Fruit fly (Drosophila melanogaster) whole organism, embryonic: Measurements from ENCODE around the gene mey.

Source experiments
- ATbp ChIP-seq: fragments of 200-800 bp; sonication (Bioruptor generic); optimal IDR thresholded peaks from 2 replicates; lab custom pipeline; 2017; ENCODE audit warnings: missing biosample characterization, mild to moderate bottlenecking, missing genetic modification characterization, missing genetic modification reagents
- Awh ChIP-seq: fragments of 200-800 bp; sonication (Bioruptor generic); IDR thresholded peaks from 2 replicates; pipeline ENCODE4, ENCODE4 v1.3.6; 2022; ENCODE audit warnings: missing biosample characterization, missing genetic modification characterization
- CG12299 ChIP-seq: fragments of 200-800 bp; sonication (Bioruptor generic); optimal IDR thresholded peaks from 2 replicates; lab custom pipeline; 2018; ENCODE audit warnings: missing biosample characterization, mild to moderate bottlenecking, missing genetic modification characterization
- CG12744 ChIP-seq: fragments of 200-800 bp; sonication (Bioruptor generic); optimal IDR thresholded peaks from 2 replicates; lab custom pipeline; 2016; ENCODE audit warnings: missing biosample characterization, missing genetic modification characterization
- CG14014 ChIP-seq: fragments of 200-800 bp; sonication (Bioruptor generic); IDR thresholded peaks from 2 replicates; pipeline ENCODE4 v1.3.6; 2022; ENCODE audit warnings: missing biosample characterization, missing genetic modification characterization
- CG1529 ChIP-seq: fragments of 200-800 bp; sonication (Bioruptor generic); optimal IDR thresholded peaks from 3 replicates; lab custom pipeline; 2018; ENCODE audit warnings: missing biosample characterization, missing genetic modification characterization
- CG16863 ChIP-seq: fragments of 200-800 bp; sonication (Bioruptor generic); optimal IDR thresholded peaks from 3 replicates; lab custom pipeline; 2016; ENCODE audit warnings: missing biosample characterization, missing genetic modification characterization
- CG17186 ChIP-seq: fragments of 200-800 bp; sonication (Bioruptor generic); optimal IDR thresholded peaks from 3 replicates; lab custom pipeline; 2017; ENCODE audit warnings: missing biosample characterization, missing genetic modification reagents, missing genetic modification characterization
- CG17568 ChIP-seq: fragments of 200-800 bp; sonication (Bioruptor generic); optimal IDR thresholded peaks from 2 replicates; lab custom pipeline; 2018; ENCODE audit warnings: missing biosample characterization, mild to moderate bottlenecking, missing genetic modification characterization, moderate library complexity
- CG17829 ChIP-seq: fragments of 200-800 bp; optimal IDR thresholded peaks from 2 replicates; lab custom pipeline; 2019; ENCODE audit warnings: missing biosample characterization, mild to moderate bottlenecking, missing genetic modification characterization, moderate library complexity
- CG18262 ChIP-seq: fragments of 200-800 bp; optimal IDR thresholded peaks from 3 replicates; lab custom pipeline; 2019; ENCODE audit warnings: missing biosample characterization, mild to moderate bottlenecking, missing genetic modification characterization, moderate library complexity
- CG2199 ChIP-seq: fragments of 200-800 bp; sonication (Bioruptor generic); IDR thresholded peaks from 3 replicates; pipeline ENCODE4 v1.3.6; 2022; ENCODE audit warnings: missing biosample characterization, missing genetic modification characterization
- CG2202 ChIP-seq: fragments of 200-800 bp; sonication (Bioruptor generic); optimal IDR thresholded peaks from 2 replicates; lab custom pipeline; 2018; ENCODE audit warnings: missing biosample characterization, mild to moderate bottlenecking, missing genetic modification characterization
- CG3407 ChIP-seq: fragments of 200-800 bp; sonication (Bioruptor generic); optimal IDR thresholded peaks from 2 replicates; lab custom pipeline; 2018; ENCODE audit warnings: missing biosample characterization, mild to moderate bottlenecking, missing genetic modification characterization
- CG4854 ChIP-seq: fragments of 200-800 bp; sonication (Bioruptor generic); optimal IDR thresholded peaks from 2 replicates; lab custom pipeline; 2016; ENCODE audit warnings: missing biosample characterization, missing genetic modification characterization, inconsistent platforms
- CG5245 ChIP-seq: fragments of 200-800 bp; sonication (Bioruptor generic); optimal IDR thresholded peaks from 3 replicates; lab custom pipeline; 2016; ENCODE audit warnings: missing biosample characterization, missing genetic modification characterization
- CG6813 ChIP-seq: fragments of 200-800 bp; sonication (Bioruptor generic); optimal IDR thresholded peaks from 2 replicates; lab custom pipeline; 2017; ENCODE audit warnings: missing biosample characterization, missing genetic modification characterization, mild to moderate bottlenecking, moderate library complexity, missing genetic modification reagents
- CG7928 ChIP-seq: fragments of 200-800 bp; sonication (Bioruptor generic); optimal IDR thresholded peaks from 2 replicates; lab custom pipeline; 2017; ENCODE audit warnings: missing biosample characterization, mild to moderate bottlenecking, missing genetic modification characterization
- CG8089 ChIP-seq: fragments of 200-800 bp; sonication (Bioruptor generic); optimal IDR thresholded peaks from 3 replicates; lab custom pipeline; 2016; ENCODE audit warnings: missing biosample characterization, missing genetic modification characterization
- CG8944 ChIP-seq: fragments of 200-800 bp; sonication (Bioruptor generic); optimal IDR thresholded peaks from 3 replicates; lab custom pipeline; 2016; ENCODE audit warnings: missing biosample characterization, missing genetic modification characterization
- D ChIP-seq, 2 experiments: fragments of 200-800 bp in 1 of 2; fragments of >200 bp in 1 of 2; sonication (Bioruptor generic) in 1 of 2; optimal IDR thresholded peaks; 2 replicates in 1 of 2; 3 replicates in 1 of 2; lab custom pipeline; 2017; ENCODE audit warnings: mild to moderate bottlenecking in 1 of 2, missing biosample characterization in 1 of 2, missing genetic modification characterization in 1 of 2, missing genetic modification reagents in 1 of 2
- Dbx ChIP-seq: fragments of 200-800 bp; sonication (Bioruptor generic); IDR thresholded peaks from 3 replicates; pipeline ENCODE4 v1.3.6; 2022; ENCODE audit warnings: missing biosample characterization, missing genetic modification characterization
- Dip2 ChIP-seq: fragments of 200-800 bp; sonication (Bioruptor generic); IDR thresholded peaks from 2 replicates; pipeline ENCODE4 v1.3.6; 2022; ENCODE audit warnings: missing biosample characterization, missing genetic modification characterization
- Doc3 ChIP-seq: fragments of 200-800 bp; sonication (Bioruptor generic); IDR thresholded peaks from 3 replicates; pipeline ENCODE4 v1.3.6; 2022; ENCODE audit warnings: missing biosample characterization, missing genetic modification characterization; ENCODE audit not compliant: partially characterized antibody
- E2f1 ChIP-seq: fragments of 200-800 bp; sonication (Bioruptor generic); IDR thresholded peaks from 2 replicates; pipeline ENCODE4 v1.3.6; 2022; ENCODE audit warnings: missing biosample characterization, missing genetic modification characterization
- Eip74EF ChIP-seq, 2 experiments: fragments of 200-800 bp in 1 of 2; fragments of >200 bp in 1 of 2; sonication (Bioruptor generic) in 1 of 2; optimal IDR thresholded peaks; 2 replicates each; lab custom pipeline; 2017 to 2019; ENCODE audit warnings: missing biosample characterization in 2 of 2, missing genetic modification characterization in 2 of 2, mild to moderate bottlenecking in 1 of 2, moderate library complexity in 1 of 2
- Fer3 ChIP-seq: fragments of 200-800 bp; sonication (Bioruptor generic); optimal IDR thresholded peaks from 2 replicates; lab custom pipeline; 2018; ENCODE audit warnings: missing biosample characterization, mild to moderate bottlenecking, missing genetic modification characterization, moderate library complexity
- Hand ChIP-seq: fragments of 200-800 bp; sonication (Bioruptor generic); optimal IDR thresholded peaks from 2 replicates; lab custom pipeline; 2017; ENCODE audit warnings: mild to moderate bottlenecking, missing biosample characterization, missing genetic modification reagents, missing genetic modification characterization
- Hmx ChIP-seq: fragments of 200-800 bp; sonication (Bioruptor generic); optimal IDR thresholded peaks from 2 replicates; lab custom pipeline; 2016; ENCODE audit warnings: missing biosample characterization, missing genetic modification characterization
- NK7.1 ChIP-seq: fragments of 200-800 bp; sonication (Bioruptor generic); optimal IDR thresholded peaks from 3 replicates; lab custom pipeline; 2016; ENCODE audit warnings: missing biosample characterization, missing genetic modification characterization
- Sry-β ChIP-seq: fragments of 200-800 bp; sonication (Bioruptor generic); optimal IDR thresholded peaks from 2 replicates; lab custom pipeline; 2018; ENCODE audit warnings: missing biosample characterization, mild to moderate bottlenecking, missing genetic modification characterization, moderate library complexity
- Trl ChIP-seq, 3 experiments: fragments of >200 bp in 2 of 3; fragments of 200-800 bp in 1 of 3; sonication (Bioruptor generic) in 1 of 3; optimal IDR thresholded peaks; 2 replicates in 1 of 3; 3 replicates in 2 of 3; lab custom pipeline; 2016 to 2017; ENCODE audit warnings: missing biosample characterization in 1 of 3, missing genetic modification characterization in 1 of 3
- caup ChIP-seq: fragments of 200-800 bp; sonication (Bioruptor generic); optimal IDR thresholded peaks from 3 replicates; lab custom pipeline; 2017; ENCODE audit warnings: missing biosample characterization, mild to moderate bottlenecking, missing genetic modification characterization, moderate library complexity; ENCODE audit not compliant: severe bottlenecking
- ci ChIP-seq: fragments of 200-800 bp; sonication (Bioruptor generic); IDR thresholded peaks from 3 replicates; pipeline ENCODE4 v1.3.6; 2022; ENCODE audit warnings: missing biosample characterization, missing genetic modification characterization
- fd102C ChIP-seq: fragments of 200-800 bp; sonication (Bioruptor generic); optimal IDR thresholded peaks from 2 replicates; lab custom pipeline; 2018; ENCODE audit warnings: missing biosample characterization, mild to moderate bottlenecking, missing genetic modification characterization, moderate library complexity
- fd96Cb ChIP-seq: fragments of 200-800 bp; sonication (Bioruptor generic); optimal IDR thresholded peaks from 2 replicates; lab custom pipeline; 2018; ENCODE audit warnings: missing biosample characterization, mild to moderate bottlenecking, missing genetic modification characterization, moderate library complexity
- gt ChIP-seq: fragments of 200-800 bp; sonication (Bioruptor generic); IDR thresholded peaks from 2 replicates; pipeline ENCODE4 v1.3.6; 2022; ENCODE audit warnings: missing biosample characterization, missing genetic modification characterization
- hbn ChIP-seq: fragments of 200-800 bp; sonication (Bioruptor generic); IDR thresholded peaks from 2 replicates; pipeline ENCODE4 v1.3.6; 2022; ENCODE audit warnings: missing biosample characterization, missing genetic modification characterization; ENCODE audit not compliant: partially characterized antibody
- hkb ChIP-seq, 2 experiments: fragments of 200-800 bp in 1 of 2; fragments of >200 bp in 1 of 2; sonication (Bioruptor generic) in 1 of 2; IDR thresholded peaks in 1 of 2; optimal IDR thresholded peaks in 1 of 2; 2 replicates each; pipeline versions ENCODE4 v1.3.6 to Lab custom; 2017 to 2022; ENCODE audit warnings: missing biosample characterization in 1 of 2, missing genetic modification characterization in 1 of 2
- lola ChIP-seq, 3 experiments: fragments of >200 bp in 2 of 3; fragments of 200-800 bp in 1 of 3; sonication (Bioruptor generic) in 1 of 3; optimal IDR thresholded peaks; 2 replicates each; lab custom pipeline; 2017 to 2019; ENCODE audit warnings: missing biosample characterization in 3 of 3, missing genetic modification characterization in 3 of 3, mild to moderate bottlenecking in 1 of 3, moderate library complexity in 1 of 3
- peb ChIP-seq: fragments of 200-800 bp; sonication (Bioruptor generic); IDR thresholded peaks from 2 replicates; pipeline ENCODE4 v1.3.6; 2022; ENCODE audit warnings: missing biosample characterization, missing genetic modification characterization
- pho ChIP-seq: fragments of 200-800 bp; sonication (Bioruptor generic); optimal IDR thresholded peaks from 2 replicates; lab custom pipeline; 2016; ENCODE audit warnings: missing biosample characterization, missing genetic modification characterization
- sna ChIP-seq: fragments of 200-800 bp; sonication (Bioruptor generic); IDR thresholded peaks from 2 replicates; pipeline ENCODE4 v1.3.6; 2022; ENCODE audit warnings: missing biosample characterization, missing genetic modification characterization; ENCODE audit not compliant: partially characterized antibody
- stc ChIP-seq: fragments of 200-800 bp; sonication (Bioruptor generic); IDR thresholded peaks from 2 replicates; pipeline ENCODE4 v1.3.6; 2022; ENCODE audit warnings: missing biosample characterization, missing genetic modification characterization
- tgo ChIP-seq: fragments of 200-800 bp; sonication (Bioruptor generic); IDR thresholded peaks from 3 replicates; pipeline ENCODE4 v1.3.6; 2022; ENCODE audit warnings: missing biosample characterization, missing genetic modification characterization
- tin ChIP-seq: fragments of 200-800 bp; sonication (Bioruptor generic); optimal IDR thresholded peaks from 3 replicates; lab custom pipeline; 2016; ENCODE audit warnings: missing biosample characterization, missing genetic modification characterization
- trem ChIP-seq: fragments of 200-800 bp; optimal IDR thresholded peaks from 3 replicates; lab custom pipeline; 2019; ENCODE audit warnings: missing biosample characterization, mild to moderate bottlenecking, missing genetic modification characterization, moderate library complexity
- zen ChIP-seq: fragments of 200-800 bp; sonication (Bioruptor generic); optimal IDR thresholded peaks from 3 replicates; lab custom pipeline; 2018; ENCODE audit warnings: missing biosample characterization, mild to moderate bottlenecking, missing genetic modification characterization, moderate library complexity

The mey gene

DNA sequence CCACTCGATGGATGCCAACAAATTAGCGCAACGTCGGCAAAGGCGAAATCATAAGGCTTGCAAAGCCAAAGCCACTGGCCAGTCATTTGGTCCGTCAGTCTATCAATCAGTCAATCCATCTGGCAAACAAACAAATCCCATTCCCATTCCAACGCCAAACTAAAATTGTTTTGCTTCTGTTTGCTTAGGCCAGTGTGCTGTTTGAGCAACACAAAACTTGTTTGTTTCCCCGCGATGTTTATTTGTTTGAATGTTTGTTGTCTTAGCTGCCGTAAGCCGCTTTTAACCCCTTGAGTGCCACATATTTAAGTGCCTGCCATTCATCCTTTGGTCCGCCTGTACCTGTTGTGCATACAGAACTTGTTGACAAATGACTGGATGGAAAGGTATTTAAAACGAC, 51.9 kb downstream of the mey start (continued):
- TF ChIP-seq sna (GFP tag; lab: Robert Waterston, UW): no peak
- peak; percentile 27; the same call in 1 of the 2 replicates for TF ChIP-seq E2f1 (GFP tag; lab: Robert Waterston, UW)
- TF ChIP-seq fd102C: peak; percentile 99
- no peak for TF ChIP-seq tgo (GFP tag; lab: Robert Waterston, UW)
- no peak for TF ChIP-seq pho (GFP tag; lab: Kevin White, UChicago)
- no peak for TF ChIP-seq Fer3 (tag; lab: Kevin White, UChicago)
- peak; percentile 34 for TF ChIP-seq CG5245 (GFP tag; lab: Kevin White, UChicago)
- peak; percentile 91 for TF ChIP-seq zen (tag; lab: Kevin White, UChicago)
- no peak for TF ChIP-seq Eip74EF (GFP tag; optimal IDR thresholded peaks at IDR 0.05; lab: Kevin White, UChicago)
- no peak for TF ChIP-seq CG7928 (GFP tag; lab: Kevin White, UChicago)
- no peak for TF ChIP-seq Hand
- peak; percentile 16 for TF ChIP-seq CG12299
- TF ChIP-seq hkb (optimal IDR thresholded peaks at IDR 0.05; lab: Kevin White, UChicago): no peak
- TF ChIP-seq hkb (GFP tag; IDR thresholded peaks at IDR 0.05; lab: Robert Waterston, UW): peak; percentile 32; the same call in 1 of the 2 replicates
- no peak for TF ChIP-seq Dbx (GFP tag; lab: Robert Waterston, UW)
- TF ChIP-seq peb (GFP tag; lab: Robert Waterston, UW): 0 out of 2 replicates have a peak, but pooled peaks have one; percentile 12
- no peak for TF ChIP-seq stc (GFP tag; lab: Robert Waterston, UW)
- TF ChIP-seq CG2199 (GFP tag; lab: Robert Waterston, UW): 0 out of 3 replicates have a peak, but pooled peaks have one; percentile 73
- peak; percentile 35 for TF ChIP-seq CG8944 (GFP tag; lab: Kevin White, UChicago)
- no peak for TF ChIP-seq CG4854 (GFP tag; lab: Kevin White, UChicago)
- peak; percentile 76 for TF ChIP-seq ATbp (GFP tag; lab: Kevin White, UChicago)
- TF ChIP-seq lola (GFP tag; optimal IDR thresholded peaks at IDR 0.05; lab: Kevin White, UChicago): peak in 1 of 3 experiments; percentile 83
- peak; percentile 67; the same call in 1 of the 2 replicates for TF ChIP-seq Awh (GFP tag; lab: Robert Waterston, UW)
- TF ChIP-seq CG2202 (tag; lab: Kevin White, UChicago): peak; percentile 94
- peak; percentile 10 for TF ChIP-seq tin (GFP tag; lab: Kevin White, UChicago)
- peak; percentile 76 for TF ChIP-seq CG3407 (GFP tag; lab: Kevin White, UChicago)
- no peak for TF ChIP-seq Hmx (GFP tag; lab: Kevin White, UChicago)
- TF ChIP-seq caup (GFP tag; lab: Kevin White, UChicago): peak; percentile 32
- no peak for TF ChIP-seq Trl (optimal IDR thresholded peaks at IDR 0.05; lab: Kevin White, UChicago)
- TF ChIP-seq Trl (GFP tag; optimal IDR thresholded peaks at IDR 0.05; lab: Kevin White, UChicago): peak; percentile 51
- peak; percentile 81 for TF ChIP-seq CG17568 (GFP tag; lab: Kevin White, UChicago)
- peak; percentile 32 for TF ChIP-seq NK7.1 (GFP tag; lab: Kevin White, UChicago)
- TF ChIP-seq CG6813 (GFP tag; lab: Kevin White, UChicago): peak; percentile 92
- TF ChIP-seq Doc3: no peak
- peak; percentile 45 for TF ChIP-seq fd96Cb (tag; lab: Kevin White, UChicago)
- TF ChIP-seq CG18262 (tag; lab: Kevin White, UChicago): peak; percentile 78
- TF ChIP-seq CG17829 (tag; lab: Kevin White, UChicago): peak; percentile 53
- TF ChIP-seq CG8089 (GFP tag; lab: Kevin White, UChicago): peak; percentile 78
- peak; percentile 69 for TF ChIP-seq trem
- peak; percentile 53 for TF ChIP-seq CG1529 (GFP tag; lab: Kevin White, UChicago)
- TF ChIP-seq gt (GFP tag; lab: Robert Waterston, UW): no peak
- TF ChIP-seq CG17186 (GFP tag; lab: Kevin White, UChicago): peak; percentile 47
- no peak for TF ChIP-seq hbn (GFP tag; lab: Robert Waterston, UW)
- peak; percentile 29 for TF ChIP-seq CG12744 (GFP tag; lab: Kevin White, UChicago)
- no peak for TF ChIP-seq CG14014 (GFP tag; lab: Robert Waterston, UW)
- TF ChIP-seq Sry-β (GFP tag; lab: Kevin White, UChicago): peak; percentile 48
- TF ChIP-seq ci: peak; percentile 81
- TF ChIP-seq CG16863: peak; percentile 45
- TF ChIP-seq Dip2 (GFP tag; lab: Robert Waterston, UW): no peak
- no peak for TF ChIP-seq D (optimal IDR thresholded peaks at IDR 0.05; lab: Kevin White, UChicago)
- TF ChIP-seq D (GFP tag; optimal IDR thresholded peaks at IDR 0.05; lab: Kevin White, UChicago): peak; percentile 73
